Fruit fly (Drosophila melanogaster) whole organism, larva: Measurements from ENCODE around the gene CG8117.

Source experiments
- noc ChIP-seq: fragments of 200-800 bp; sonication (Bioruptor generic); optimal IDR thresholded peaks from 3 replicates; lab custom pipeline; 2019; ENCODE audit warnings: missing biosample characterization, mild to moderate bottlenecking, missing genetic modification characterization, moderate library complexity

The CG8117 gene

DNA sequence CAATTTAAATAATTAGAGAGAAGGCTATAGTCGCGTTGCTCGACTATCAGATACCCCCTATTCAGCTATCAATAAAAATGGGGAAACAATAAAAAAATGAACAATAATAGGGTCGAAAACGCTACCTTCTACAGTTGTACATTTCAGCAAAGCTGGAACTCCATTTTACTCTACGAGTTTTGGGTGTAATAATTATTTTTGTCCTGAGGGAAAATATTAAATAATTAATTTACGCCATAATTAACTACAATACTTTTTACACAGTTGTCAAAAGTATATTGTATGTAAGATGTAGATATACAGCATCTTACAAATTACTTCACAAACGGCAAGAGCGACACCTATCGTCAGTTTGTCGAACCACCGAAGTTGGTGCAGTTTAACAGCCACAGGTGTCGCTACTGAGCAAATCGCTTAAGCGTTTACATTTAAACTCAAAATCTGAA is 9.4 kb downstream of the CG8117 start:
- no peak for TF ChIP-seq noc (tag; lab: Kevin White, UChicago)

DNA sequence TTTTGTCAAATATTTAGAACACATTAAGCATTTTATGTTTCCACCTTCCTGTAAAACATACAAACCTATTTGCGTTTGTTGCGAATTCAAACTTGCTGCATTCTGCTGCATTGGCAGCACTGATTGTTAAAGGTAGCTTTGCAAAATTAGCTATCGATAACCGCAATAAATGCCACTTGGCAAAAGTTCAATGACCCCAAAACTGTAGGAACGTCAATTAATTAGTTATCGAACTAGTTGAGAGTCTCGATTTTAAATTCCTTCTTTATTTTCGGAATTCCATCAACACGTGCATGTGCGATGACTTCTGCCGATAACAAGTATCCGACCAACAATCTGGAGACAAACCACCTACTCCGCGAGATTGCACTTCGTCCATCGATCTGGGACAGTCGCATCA is 18.3 kb downstream of the CG8117 start, which contains the start of gene CG8119:
Gene CG8119 (plus strand): TSS at position 301 of the 400 bp plus-strand sequence.
- no peak for TF ChIP-seq noc (tag; lab: Kevin White, UChicago)

DNA sequence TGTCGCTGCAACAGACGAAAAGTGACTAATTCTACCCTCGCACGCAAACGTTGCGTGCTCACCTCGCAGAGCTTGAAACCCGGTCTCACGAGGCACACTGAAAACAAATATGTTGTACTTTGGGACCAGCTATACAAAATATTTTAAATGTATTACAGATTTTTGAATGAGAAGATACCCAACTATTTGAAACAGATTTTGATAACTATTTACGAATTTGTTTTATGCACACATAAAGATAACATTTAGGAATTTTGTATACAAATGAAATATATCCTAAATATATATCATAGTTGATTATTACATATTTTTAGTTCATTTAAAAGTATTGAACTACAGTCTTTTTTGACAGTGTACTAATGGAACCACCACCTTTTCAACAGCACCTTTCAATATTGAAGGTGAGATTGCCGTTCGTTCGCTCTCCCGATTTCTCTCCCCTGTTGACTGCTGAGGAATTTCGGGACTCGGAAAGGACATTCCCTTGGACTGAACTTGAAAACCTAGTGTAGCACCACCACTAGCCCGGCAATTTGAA is 27.1 kb downstream of the CG8117 start, which contains the start of gene CG15646:
Gene CG15646 (minus strand): TSS at position 4 of the 538 bp plus-strand sequence.
- TF ChIP-seq noc (tag; lab: Kevin White, UChicago): no peak

DNA sequence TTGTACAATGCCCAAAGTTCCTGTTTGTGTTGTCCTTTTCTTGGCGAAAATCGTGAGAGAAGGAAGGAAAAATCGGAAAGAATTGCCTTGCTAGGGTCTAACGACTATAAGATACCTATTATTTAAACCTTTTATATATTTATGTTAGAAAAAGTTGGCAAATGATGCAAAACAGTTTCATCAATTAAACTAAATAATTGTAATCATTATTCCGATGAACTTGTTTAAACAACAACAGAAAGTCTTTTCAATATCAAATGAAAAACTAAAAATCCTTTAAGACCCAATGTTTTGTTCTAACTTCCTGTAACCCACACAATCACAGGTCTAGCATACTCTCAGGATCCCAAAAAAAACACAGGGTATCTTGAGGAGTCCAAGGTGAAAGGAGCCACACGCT is 30.3 kb downstream of the CG8117 start:
- TF ChIP-seq noc (tag; lab: Kevin White, UChicago): no peak

DNA sequence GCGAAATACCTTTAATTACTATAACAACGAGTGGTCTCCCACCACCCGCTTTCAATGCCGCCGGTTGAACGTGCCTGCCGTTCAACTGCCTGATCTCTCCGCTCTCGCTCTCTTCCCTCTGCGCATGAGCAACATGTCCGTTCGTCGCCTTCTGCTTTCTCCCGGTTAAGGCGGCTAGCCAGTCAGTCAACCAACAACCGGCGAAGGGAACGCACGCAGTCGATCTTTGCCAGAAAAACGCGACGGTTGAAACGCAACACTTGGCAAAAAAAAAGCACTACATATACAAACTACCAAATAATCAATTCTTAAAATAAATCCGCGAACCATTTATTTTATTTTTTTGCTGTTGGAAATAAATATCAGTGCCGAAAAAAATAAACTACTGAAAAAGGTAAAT is 31.3 kb downstream of the CG8117 start, which contains the start of gene CG12708:
Gene CG12708 (plus strand): TSS at position 183 of the 400 bp plus-strand sequence.
- TF ChIP-seq noc (tag; lab: Kevin White, UChicago): no peak

DNA sequence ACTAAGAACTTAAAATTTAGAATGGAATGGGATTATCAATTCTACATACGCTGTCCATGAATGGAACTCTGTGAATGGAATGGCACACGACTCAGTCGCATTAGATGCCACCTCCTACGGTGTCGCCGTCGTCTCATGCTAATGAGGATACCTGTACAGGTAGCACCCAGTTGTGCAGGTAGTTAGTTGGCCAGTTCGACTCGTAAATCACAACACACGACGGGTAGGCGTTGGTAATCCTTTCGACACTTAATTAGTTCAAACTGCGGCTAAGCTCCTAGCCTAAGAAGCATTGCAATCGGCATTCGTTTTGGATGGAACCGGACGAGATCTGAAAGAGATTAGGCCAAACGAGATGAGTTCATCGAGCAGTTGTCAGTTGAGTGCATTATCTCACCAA is 40.4 kb downstream of the CG8117 start:
- TF ChIP-seq noc (tag; lab: Kevin White, UChicago): no peak

DNA sequence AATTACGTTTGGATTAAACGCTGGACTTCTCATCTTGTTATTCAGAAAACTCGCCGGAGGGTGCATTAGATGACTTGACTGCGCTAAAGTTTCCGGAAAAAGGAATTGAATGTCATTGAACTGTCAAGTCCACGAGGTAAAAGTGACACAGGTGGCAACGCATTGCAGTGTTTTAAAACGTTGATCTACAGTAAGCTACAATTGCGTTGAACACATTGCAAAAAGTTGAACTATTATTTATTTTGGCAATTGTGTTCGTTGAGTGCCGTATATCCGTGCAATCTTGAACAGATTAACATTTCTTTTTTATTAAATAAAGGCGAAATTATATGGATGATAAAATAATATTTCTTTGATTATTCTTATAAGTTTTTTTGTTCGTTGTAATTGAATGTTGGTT is 44.7 kb downstream of the CG8117 start, which contains the start of gene CG15599:
Gene CG15599 (minus strand): TSS at position 101 of the 400 bp plus-strand sequence.
- TF ChIP-seq noc (tag; lab: Kevin White, UChicago): no peak
